Worm (Caenorhabditis elegans): Measurements from ENCODE around the gene F49E11.2.

The F49E11.2 gene

DNA sequence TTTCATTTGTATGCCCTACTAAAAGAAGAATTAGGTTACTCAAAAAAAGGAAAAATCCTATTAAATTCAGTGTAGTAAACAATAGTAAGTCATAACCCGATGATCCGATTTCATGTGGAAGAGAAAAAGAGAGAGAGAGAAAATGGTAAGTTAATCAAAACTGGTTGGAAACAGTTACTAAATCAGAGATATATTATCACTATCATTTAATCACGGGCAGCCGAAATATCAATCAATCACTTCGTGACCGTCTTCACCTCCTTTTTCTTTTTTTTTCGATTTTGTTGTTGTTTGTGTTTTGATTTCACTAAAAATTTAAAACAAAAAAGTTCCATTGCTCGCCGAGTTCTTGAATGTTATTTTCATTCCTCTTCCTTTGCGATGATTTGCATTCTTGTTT is 41.2 kb downstream of the F49E11.2 start:
- TF ChIP-seq unc-62 (GFP tag; optimal IDR thresholded peaks at IDR 0.05): no peak

DNA sequence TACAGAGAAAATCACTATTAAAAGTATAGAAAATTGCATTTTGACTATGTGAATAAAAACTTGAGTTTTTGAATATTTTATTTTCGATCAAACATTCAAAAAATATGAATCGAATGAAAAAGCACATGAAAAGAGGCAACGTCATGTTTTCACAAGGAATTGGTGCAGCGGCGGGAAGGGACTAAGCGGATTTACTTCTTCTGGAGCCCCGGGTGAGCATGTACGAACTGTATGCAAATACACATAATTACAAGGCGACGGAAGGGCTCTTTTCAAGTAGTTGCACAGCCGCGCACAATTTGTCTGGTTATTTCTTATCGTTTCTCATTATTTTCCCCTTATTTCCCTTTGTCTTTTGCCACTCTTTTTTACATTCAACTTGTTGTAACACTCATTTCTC is 42.9 kb downstream of the F49E11.2 start, which contains the start of gene K10D11.7:
TSS of gene K10D11.7 (minus strand) at position 101 of the 400 bp plus-strand sequence.
- no peak for TF ChIP-seq unc-62 (GFP tag; optimal IDR thresholded peaks at IDR 0.05)

DNA sequence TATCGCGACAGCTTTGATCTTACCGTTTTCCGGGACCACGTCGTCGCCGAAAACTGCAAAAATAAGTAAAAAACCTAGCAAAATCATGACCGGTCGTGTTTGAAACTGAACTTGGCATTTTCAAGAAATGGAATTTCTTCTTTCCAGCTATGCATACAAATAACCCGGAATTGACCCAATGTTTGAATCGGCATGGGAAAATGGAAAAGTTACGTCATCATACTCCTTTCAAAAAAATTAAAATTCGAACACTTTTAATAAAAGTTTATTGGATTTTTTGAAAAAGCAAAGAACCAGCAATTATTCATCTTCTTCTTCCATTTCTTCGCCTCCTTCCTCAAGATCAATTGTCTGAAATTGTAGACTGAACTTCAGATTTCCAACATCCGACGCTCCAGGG is 44.4 kb downstream of the F49E11.2 start, which contains the start of gene K10D11.4:
TSS of gene K10D11.4 (minus strand) at position 101 of the 400 bp plus-strand sequence.
- TF ChIP-seq unc-62 (GFP tag; optimal IDR thresholded peaks at IDR 0.05): no peak

DNA sequence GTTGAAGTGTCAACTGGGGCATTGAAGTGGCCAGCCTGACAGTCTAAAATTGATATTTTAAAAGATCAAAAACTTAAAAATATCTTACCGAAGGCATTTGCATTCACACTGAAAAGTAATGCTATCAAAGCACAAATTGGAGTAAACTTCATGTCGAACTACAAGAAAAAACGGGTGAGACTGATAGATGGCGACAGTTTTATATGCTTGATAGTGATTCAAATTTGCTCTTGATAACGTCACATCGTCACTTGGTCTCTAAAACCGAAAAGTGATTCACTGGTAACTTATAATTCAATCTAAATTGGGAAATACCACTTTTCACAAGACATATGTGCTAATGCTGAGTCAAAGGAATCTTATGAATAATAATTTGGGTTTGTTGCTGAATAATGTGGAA is 47.2 kb downstream of the F49E11.2 start, which contains the start of gene K10D11.5:
TSS of gene K10D11.5 (minus strand) at position 215 of the 400 bp plus-strand sequence.
- TF ChIP-seq unc-62 (GFP tag; optimal IDR thresholded peaks at IDR 0.05): no peak

DNA sequence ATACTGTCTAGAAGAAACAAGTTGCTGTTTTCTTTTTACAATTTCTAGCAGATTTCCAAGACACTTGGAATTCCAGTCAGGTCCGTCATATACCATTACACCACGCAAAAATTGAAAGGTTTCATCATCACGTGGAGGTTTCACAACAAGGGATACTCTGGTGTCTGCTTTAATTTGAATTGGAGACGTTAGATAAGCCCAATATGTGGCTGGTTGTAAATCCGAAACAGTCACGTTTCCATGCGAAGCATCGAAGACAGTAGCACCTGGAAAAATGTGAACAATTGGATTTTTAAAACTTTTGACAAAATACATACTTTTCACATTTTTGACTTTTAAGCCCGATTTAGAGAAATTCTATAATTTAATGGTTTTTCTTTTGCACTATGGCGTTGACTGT is 48.1 kb downstream of the F49E11.2 start:
- TF ChIP-seq unc-62 (GFP tag; optimal IDR thresholded peaks at IDR 0.05): no peak

DNA sequence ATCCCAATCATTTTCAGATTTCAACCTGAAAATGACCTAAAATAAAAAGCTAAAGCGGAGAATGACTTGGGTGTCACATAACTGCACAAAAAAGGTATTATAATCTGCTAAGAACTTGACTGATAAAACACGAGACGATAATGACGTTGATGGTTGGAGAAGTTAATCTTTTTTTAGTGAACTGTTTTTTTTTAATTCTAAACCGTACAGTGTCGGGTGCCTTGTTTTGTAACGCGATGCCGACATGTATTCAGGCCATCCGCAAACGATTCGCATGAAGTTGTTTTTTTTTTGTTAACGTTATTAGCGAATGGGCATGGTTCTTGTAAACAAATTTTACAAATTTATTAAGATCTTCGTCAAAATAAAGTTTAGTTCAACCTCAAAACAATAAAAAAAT is 49.4 kb downstream of the F49E11.2 start, which contains the start of gene K10D11.6:
TSS of gene K10D11.6 (minus strand) at position 101 of the 400 bp plus-strand sequence.
- TF ChIP-seq unc-62 (GFP tag; optimal IDR thresholded peaks at IDR 0.05): no peak

DNA sequence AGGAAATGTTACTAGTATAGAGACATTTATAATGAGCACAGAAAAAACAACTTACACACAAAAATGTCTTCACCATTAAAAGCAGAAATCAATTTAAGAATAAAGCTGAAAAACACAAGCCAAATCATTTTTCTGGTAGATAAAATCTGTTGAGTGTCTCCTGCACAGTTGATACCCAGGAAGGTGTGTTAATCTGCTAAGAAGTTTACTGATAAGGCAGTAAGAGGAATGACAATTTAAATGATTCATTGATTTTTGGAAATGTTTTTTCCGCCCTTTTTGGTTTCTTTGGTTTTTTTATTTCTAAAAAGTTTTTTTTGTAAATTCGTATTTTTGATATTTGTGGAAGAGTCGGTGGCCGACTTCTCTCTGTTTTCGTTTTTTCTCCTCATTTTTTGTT is 52.8 kb downstream of the F49E11.2 start, which contains the start of gene K10D11.3:
TSS of gene K10D11.3 (minus strand) at position 174 of the 400 bp plus-strand sequence.
- TF ChIP-seq unc-62 (GFP tag; optimal IDR thresholded peaks at IDR 0.05): no peak
